Fruit fly (Drosophila melanogaster): ENCODE results near the gene swa.

swa gene

dm6 chrX:6343786-6344537 lies 21.5 kb downstream of the swa start (continued):
- TF ChIP-seq achi (GFP tag; optimal IDR thresholded peaks at IDR 0.05) (peak; percentile 86), Hr39 (GFP tag; optimal IDR thresholded peaks at IDR 0.05) (peak; percentile 92), CG31627 (GFP tag; optimal IDR thresholded peaks at IDR 0.05) (peak; percentile 90), CG11902 (GFP tag; optimal IDR thresholded peaks at IDR 0.05) (peak; percentile 73), fd59A (GFP tag; optimal IDR thresholded peaks at IDR 0.05) (peak; percentile 34), CG3919 (GFP tag; optimal IDR thresholded peaks at IDR 0.05) (peak; percentile 87), CG11294 (GFP tag; IDR thresholded peaks at IDR 0.05) (peak; percentile 91), CG8119 (GFP tag; IDR thresholded peaks at IDR 0.05) (peak; percentile 94), Lpt (GFP tag; optimal IDR thresholded peaks at IDR 0.05) (peak; percentile 85), Ets21C (GFP tag; optimal IDR thresholded peaks at IDR 0.05) (peak; percentile 88)

dm6 chrX:6343323-6343722 lies 22.2 kb downstream of the swa start:
- no peak for TF ChIP-seq Sox14 (GFP tag; optimal IDR thresholded peaks at IDR 0.05)
- peak; percentile 81 for TF ChIP-seq Eip78C (GFP tag)
- TF ChIP-seq CG10631 (GFP tag; optimal IDR thresholded peaks at IDR 0.05) = peak; percentile 43
- peak; percentile 33 for TF ChIP-seq Sox102F (GFP tag; optimal IDR thresholded peaks at IDR 0.05)
- TF ChIP-seq CG1621 (tag; optimal IDR thresholded peaks at IDR 0.05) = no peak
- no peak for TF ChIP-seq fd85E (GFP tag; optimal IDR thresholded peaks at IDR 0.05)
- TF ChIP-seq achi (GFP tag; optimal IDR thresholded peaks at IDR 0.05) = peak; percentile 37
- TF ChIP-seq CG11762 (GFP tag; optimal IDR thresholded peaks at IDR 0.05; ENCODE audit: insufficient read depth) = no peak
- no peak for TF ChIP-seq Blimp-1 (GFP tag; optimal IDR thresholded peaks at IDR 0.05)
- no peak for TF ChIP-seq CG11294 (GFP tag; IDR thresholded peaks at IDR 0.05)
- peak; percentile 8 for TF ChIP-seq spab (GFP tag; optimal IDR thresholded peaks at IDR 0.05)
- TF ChIP-seq CG8319 (GFP tag; optimal IDR thresholded peaks at IDR 0.05) = no peak
- peak; percentile 19 for TF ChIP-seq CG34406 (GFP tag; optimal IDR thresholded peaks at IDR 0.05)
- peak; percentile 53 for TF ChIP-seq Met (GFP tag; optimal IDR thresholded peaks at IDR 0.05)
- TF ChIP-seq CG9139 (GFP tag; optimal IDR thresholded peaks at IDR 0.05) = no peak
- peak; percentile 55 for TF ChIP-seq topi (GFP tag; optimal IDR thresholded peaks at IDR 0.05)
- TF ChIP-seq CG32006 (GFP tag; optimal IDR thresholded peaks at IDR 0.05) = peak; percentile 40
- TF ChIP-seq Sox15 (GFP tag; optimal IDR thresholded peaks at IDR 0.05) = no peak
- peak; percentile 32; the same call in 1 of the 3 replicates for TF ChIP-seq CG6163 (GFP tag; IDR thresholded peaks at IDR 0.05)
- no peak for TF ChIP-seq svp (GFP tag)
- no peak for TF ChIP-seq Hr38 (GFP tag; optimal IDR thresholded peaks at IDR 0.05)
- peak; percentile 20 for TF ChIP-seq Ets96B (tag; optimal IDR thresholded peaks at IDR 0.05)
- TF ChIP-seq esn (GFP tag; optimal IDR thresholded peaks at IDR 0.05) = peak; percentile 46
- 0 out of 3 replicates have a peak, but pooled peaks have one; percentile 14 for TF ChIP-seq eg (GFP tag; IDR thresholded peaks at IDR 0.05)
- peak; percentile 2 for TF ChIP-seq CG31627 (GFP tag; optimal IDR thresholded peaks at IDR 0.05)
- TF ChIP-seq dac (GFP tag; optimal IDR thresholded peaks at IDR 0.05) = no peak
- peak; percentile 20; the same call in 1 of the 2 replicates for TF ChIP-seq CG15336 (GFP tag; IDR thresholded peaks at IDR 0.05)
- peak; percentile 16 for TF ChIP-seq cyc (GFP tag; optimal IDR thresholded peaks at IDR 0.05)
- TF ChIP-seq CG3032 (tag; optimal IDR thresholded peaks at IDR 0.05) = peak; percentile 1
- TF ChIP-seq CG8632 (GFP tag; optimal IDR thresholded peaks at IDR 0.05) = peak; percentile 28
- no peak for TF ChIP-seq CG4318 (GFP tag; optimal IDR thresholded peaks at IDR 0.05)
- TF ChIP-seq Ets21C (GFP tag; optimal IDR thresholded peaks at IDR 0.05) = no peak
- peak; percentile 39 for TF ChIP-seq CG10669 (GFP tag; optimal IDR thresholded peaks at IDR 0.05)
- TF ChIP-seq acj6 (GFP tag; optimal IDR thresholded peaks at IDR 0.05) = peak; percentile 50
- TF ChIP-seq CG6792 (GFP tag; optimal IDR thresholded peaks at IDR 0.05) = peak; percentile 27
- TF ChIP-seq CG16779 (tag; optimal IDR thresholded peaks at IDR 0.05) = no peak
- peak; percentile 50 for TF ChIP-seq Smox (GFP tag; optimal IDR thresholded peaks at IDR 0.05)
- TF ChIP-seq CG6276 (GFP tag; optimal IDR thresholded peaks at IDR 0.05) = no peak
- TF ChIP-seq salr (GFP tag; optimal IDR thresholded peaks at IDR 0.05) = no peak
- no peak for TF ChIP-seq Eip93F (GFP tag; optimal IDR thresholded peaks at IDR 0.05)
- TF ChIP-seq Lpt (GFP tag; optimal IDR thresholded peaks at IDR 0.05) = no peak
- no peak for TF ChIP-seq CG7368 (GFP tag; optimal IDR thresholded peaks at IDR 0.05)
- no peak for TF ChIP-seq ss (GFP tag; optimal IDR thresholded peaks at IDR 0.05)
- no peak for TF ChIP-seq CG6854 (GFP tag; optimal IDR thresholded peaks at IDR 0.05)

Data from whole organism, prepupa.